Worm (Caenorhabditis elegans) whole organism, L4 larva: ENCODE data around the gene nhx-4.

ENCODE experiments used
- R02D3.7 ChIP-seq: fragments of 150-350 bp; sonication (generic microtip); optimal IDR thresholded peaks from 3 replicates; lab custom pipeline; 2014; ENCODE audit warnings: missing biosample characterization, missing genetic modification characterization
- ctbp-1 ChIP-seq: fragments of 200-800 bp; sonication (Bioruptor generic); IDR thresholded peaks from 2 replicates; pipeline ENCODE4 v1.3.6; 2022; ENCODE audit warnings: missing genetic modification reagents, missing genetic modification characterization, missing compliant biosample characterization
- lin-39 ChIP-seq: fragments of 150-350 bp; optimal IDR thresholded peaks from 2 replicates; lab custom pipeline; 2014; ENCODE audit warnings: missing biosample characterization, missing genetic modification reagents, missing genetic modification characterization
- lir-3 ChIP-seq: sonication (generic microtip); optimal IDR thresholded peaks from 2 replicates; lab custom pipeline; 2016; ENCODE audit warnings: mild to moderate bottlenecking, missing genetic modification characterization, missing compliant biosample characterization
- mdl-1 ChIP-seq, 2 experiments: fragments of 150-350 bp in 1 of 2; sonication (generic microtip) in 1 of 2; optimal IDR thresholded peaks; 2 replicates each; lab custom pipeline; 2014 to 2017; ENCODE audit warnings: missing biosample characterization in 2 of 2, missing genetic modification characterization in 2 of 2
- mes-2 ChIP-seq: sonication (generic microtip); optimal IDR thresholded peaks from 2 replicates; lab custom pipeline; 2016; ENCODE audit warnings: missing genotype, mild to moderate bottlenecking, missing genetic modification characterization, missing compliant biosample characterization; ENCODE audit not compliant: poor library complexity, severe bottlenecking
- nhr-76 ChIP-seq: fragments of 150-350 bp; optimal IDR thresholded peaks from 2 replicates; lab custom pipeline; 2014; ENCODE audit warnings: missing biosample characterization, missing genetic modification characterization
- pha-4 ChIP-seq, 2 experiments: fragments of 150-350 bp in 1 of 2; fragments of 200-800 bp in 1 of 2; sonication (Bioruptor generic) in 1 of 2; IDR thresholded peaks in 1 of 2; optimal IDR thresholded peaks in 1 of 2; 2 replicates each; pipeline versions ENCODE4 v1.3.6 to Lab custom; 2014 to 2022; ENCODE audit warnings: missing genetic modification characterization in 2 of 2, missing genetic modification reagents in 2 of 2, missing biosample characterization in 1 of 2, missing compliant biosample characterization in 1 of 2
- pqm-1 ChIP-seq: sonication (generic microtip); optimal IDR thresholded peaks from 2 replicates; lab custom pipeline; 2017; ENCODE audit warnings: missing biosample characterization, missing genetic modification characterization
- set-16 ChIP-seq: fragments of 200-800 bp; sonication (Bioruptor generic); IDR thresholded peaks from 2 replicates; pipeline ENCODE4 v1.3.6; 2022; ENCODE audit warnings: missing genetic modification reagents, missing genetic modification characterization, missing compliant biosample characterization
- unc-62 ChIP-seq, 3 experiments: fragments of 150-350 bp in 1 of 3; sonication (generic microtip); optimal IDR thresholded peaks in 2 of 3; peaks in 1 of 3; 1 replicate in 1 of 3; 2 replicates in 2 of 3; lab custom pipeline; 2014 to 2017; ENCODE audit warnings: missing biosample characterization in 3 of 3, missing genetic modification characterization in 3 of 3, missing genetic modification reagents in 3 of 3, missing genotype in 1 of 3
- zag-1 ChIP-seq: fragments of 150-350 bp; optimal IDR thresholded peaks from 2 replicates; lab custom pipeline; 2014; ENCODE audit warnings: missing biosample characterization, missing genetic modification characterization
- ztf-11 ChIP-seq: fragments of 150-350 bp; optimal IDR thresholded peaks from 2 replicates; lab custom pipeline; 2014; ENCODE audit warnings: missing biosample characterization, missing genetic modification characterization

DNA sequence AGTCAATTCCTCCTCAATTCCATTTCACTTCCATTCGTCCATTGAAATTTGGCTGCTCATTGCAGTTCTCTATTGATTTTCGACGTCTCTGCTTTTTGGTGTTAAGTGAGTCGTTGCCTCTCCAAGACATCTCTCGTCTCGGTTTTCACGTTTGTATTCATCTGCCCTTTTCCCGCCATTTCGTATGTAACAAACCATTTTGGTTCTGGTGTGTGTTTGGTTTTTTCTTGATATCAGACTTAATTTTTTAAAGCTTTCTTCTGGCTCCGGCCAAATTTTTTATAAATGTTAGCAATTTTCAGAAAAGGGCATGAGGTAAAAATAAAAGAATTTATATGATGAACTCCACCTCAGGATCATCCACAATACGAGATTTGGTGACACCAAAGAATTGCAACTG lies 21.3 kb downstream of the nhx-4 start, which contains the start of gene C16E9.2:
- TF ChIP-seq nhr-76, result no peak
- no peak for TF ChIP-seq pqm-1
- peak in 1 of 2 experiments; percentile 35 for TF ChIP-seq unc-62 (GFP tag; optimal IDR thresholded peaks at IDR 0.05 in 1 of 2; lab: Kevin White, UChicago)
- no peak for TF ChIP-seq unc-62 (tag; optimal IDR thresholded peaks at IDR 0.05; lab: Kevin White, UChicago)
- TF ChIP-seq mdl-1 (tag; optimal IDR thresholded peaks at IDR 0.05; lab: Kevin White, UChicago), result no peak
- no peak for TF ChIP-seq zag-1 (tag; lab: Kevin White, UChicago)
- no peak for TF ChIP-seq ztf-11 (tag; lab: Kevin White, UChicago)
- TF ChIP-seq lir-3 (tag; lab: Kevin White, UChicago), result no peak
- TF ChIP-seq ctbp-1 (GFP tag; lab: Robert Waterston, UW), result no peak
- TF ChIP-seq set-16 (GFP tag; lab: Robert Waterston, UW), result no peak
- TF ChIP-seq pha-4 (GFP tag; IDR thresholded peaks at IDR 0.05; lab: Robert Waterston, UW), result no peak
- no peak for TF ChIP-seq pha-4 (tag; optimal IDR thresholded peaks at IDR 0.05; lab: Kevin White, UChicago)
- no peak for TF ChIP-seq mes-2 (tag; lab: Kevin White, UChicago)
- TF ChIP-seq lin-39 (tag; lab: Kevin White, UChicago), result no peak
- no peak for TF ChIP-seq R02D3.7
